Fruit fly (Drosophila melanogaster) whole organism, embryonic: ENCODE measurements around the gene Rh5.
A peak's percentile ranks its signal among the peaks of the same experiment; 100 is the strongest.

Experiments
- Abd-B ChIP-seq: fragments of 200-800 bp; sonication (Bioruptor generic); optimal IDR thresholded peaks from 2 replicates; lab custom pipeline; 2018; ENCODE audit warnings: missing biosample characterization, mild to moderate bottlenecking, missing genetic modification characterization, moderate library complexity
- C15 ChIP-seq: fragments of 200-800 bp; sonication (Bioruptor generic); IDR thresholded peaks from 3 replicates; pipeline ENCODE4 v1.3.6; 2022; ENCODE audit warnings: missing biosample characterization, missing genetic modification characterization
- CG10959 ChIP-seq: fragments of 200-800 bp; sonication (Bioruptor generic); IDR thresholded peaks from 2 replicates; pipeline ENCODE4 v1.3.6; 2022; ENCODE audit warnings: missing biosample characterization, missing genetic modification characterization
- CG11695 ChIP-seq: fragments of 200-800 bp; sonication (Bioruptor generic); IDR thresholded peaks from 3 replicates; pipeline ENCODE4 v1.3.6; 2022; ENCODE audit warnings: missing biosample characterization, missing genetic modification characterization
- CG11696 ChIP-seq: fragments of 200-800 bp; sonication (Bioruptor generic); IDR thresholded peaks from 2 replicates; pipeline ENCODE4 v1.3.6; 2022; ENCODE audit warnings: missing biosample characterization, missing genetic modification characterization
- CG12071 ChIP-seq: fragments of 200-800 bp; sonication (Bioruptor generic); optimal IDR thresholded peaks from 3 replicates; lab custom pipeline; 2018; ENCODE audit warnings: missing biosample characterization, mild to moderate bottlenecking, missing genetic modification characterization
- CG12391 ChIP-seq: fragments of 200-800 bp; sonication (Bioruptor generic); optimal IDR thresholded peaks from 3 replicates; lab custom pipeline; 2018; ENCODE audit warnings: missing biosample characterization, mild to moderate bottlenecking, missing genetic modification characterization, moderate library complexity
- CG14441 ChIP-seq: fragments of 200-800 bp; sonication (Bioruptor generic); IDR thresholded peaks from 2 replicates; pipeline ENCODE4 v1.3.6; 2022; ENCODE audit warnings: missing biosample characterization, missing genetic modification characterization
- CG14667 ChIP-seq: fragments of 200-800 bp; sonication (Bioruptor generic); IDR thresholded peaks from 2 replicates; pipeline ENCODE4 v1.3.6; 2022; ENCODE audit warnings: missing biosample characterization, missing genetic modification characterization
- CG1602 ChIP-seq: fragments of 200-800 bp; sonication (Bioruptor generic); optimal IDR thresholded peaks from 3 replicates; lab custom pipeline; 2016; ENCODE audit warnings: missing biosample characterization, missing genetic modification characterization
- CG16863 ChIP-seq: fragments of 200-800 bp; sonication (Bioruptor generic); optimal IDR thresholded peaks from 3 replicates; lab custom pipeline; 2016; ENCODE audit warnings: missing biosample characterization, missing genetic modification characterization
- CG17186 ChIP-seq: fragments of 200-800 bp; sonication (Bioruptor generic); optimal IDR thresholded peaks from 3 replicates; lab custom pipeline; 2017; ENCODE audit warnings: missing biosample characterization, missing genetic modification reagents, missing genetic modification characterization
- CG2202 ChIP-seq: fragments of 200-800 bp; sonication (Bioruptor generic); optimal IDR thresholded peaks from 2 replicates; lab custom pipeline; 2018; ENCODE audit warnings: missing biosample characterization, mild to moderate bottlenecking, missing genetic modification characterization
- CG2712 ChIP-seq: fragments of 200-800 bp; optimal IDR thresholded peaks from 3 replicates; lab custom pipeline; 2019; ENCODE audit warnings: missing biosample characterization, mild to moderate bottlenecking, missing genetic modification characterization, moderate library complexity
- CG2875 ChIP-seq: fragments of 200-800 bp; sonication (Bioruptor generic); optimal IDR thresholded peaks from 2 replicates; lab custom pipeline; 2017; ENCODE audit warnings: missing biosample characterization, mild to moderate bottlenecking, missing genetic modification characterization, missing genetic modification reagents
- CG30431 ChIP-seq: fragments of 200-800 bp; sonication (Bioruptor generic); optimal IDR thresholded peaks from 2 replicates; lab custom pipeline; 2017; ENCODE audit warnings: missing biosample characterization, missing genetic modification characterization
- CG31224 ChIP-seq: fragments of 200-800 bp; sonication (Bioruptor generic); IDR thresholded peaks from 2 replicates; pipeline ENCODE4 v1.3.6; 2022; ENCODE audit warnings: missing biosample characterization, missing genetic modification characterization
- CG3407 ChIP-seq: fragments of 200-800 bp; sonication (Bioruptor generic); optimal IDR thresholded peaks from 2 replicates; lab custom pipeline; 2018; ENCODE audit warnings: missing biosample characterization, mild to moderate bottlenecking, missing genetic modification characterization
- CG3838 ChIP-seq: fragments of 200-800 bp; sonication (Bioruptor generic); optimal IDR thresholded peaks from 3 replicates; lab custom pipeline; 2016; ENCODE audit warnings: missing biosample characterization, missing genetic modification characterization
- CG4730 ChIP-seq: fragments of 200-800 bp; sonication (Bioruptor generic); IDR thresholded peaks from 2 replicates; pipeline ENCODE4 v1.3.6; 2022; ENCODE audit warnings: missing biosample characterization, missing genetic modification characterization
- CG6813 ChIP-seq: fragments of 200-800 bp; sonication (Bioruptor generic); optimal IDR thresholded peaks from 2 replicates; lab custom pipeline; 2017; ENCODE audit warnings: missing biosample characterization, missing genetic modification characterization, mild to moderate bottlenecking, moderate library complexity, missing genetic modification reagents
- CG7556 ChIP-seq: fragments of 200-800 bp; sonication (Bioruptor generic); optimal IDR thresholded peaks from 2 replicates; lab custom pipeline; 2017; ENCODE audit warnings: missing biosample characterization, mild to moderate bottlenecking, missing genetic modification characterization
- CG7786 ChIP-seq: fragments of 200-800 bp; sonication (Bioruptor generic); optimal IDR thresholded peaks from 2 replicates; lab custom pipeline; 2016; ENCODE audit warnings: missing biosample characterization, missing genetic modification characterization
- CoRest ChIP-seq: fragments of 200-800 bp; sonication (Bioruptor generic); optimal IDR thresholded peaks from 3 replicates; lab custom pipeline; 2018; ENCODE audit warnings: missing biosample characterization, mild to moderate bottlenecking, missing genetic modification characterization, moderate library complexity
- Deaf1 ChIP-seq: fragments of 200-800 bp; optimal IDR thresholded peaks from 3 replicates; lab custom pipeline; 2019; ENCODE audit warnings: missing biosample characterization, mild to moderate bottlenecking, missing genetic modification characterization, moderate library complexity
- Dfd ChIP-seq, 2 experiments: fragments of >200 bp; optimal IDR thresholded peaks; 2 replicates each; lab custom pipeline; 2017; ENCODE audit warnings: missing biosample characterization in 2 of 2, missing genetic modification characterization in 2 of 2
- Dip2 ChIP-seq: fragments of 200-800 bp; sonication (Bioruptor generic); IDR thresholded peaks from 2 replicates; pipeline ENCODE4 v1.3.6; 2022; ENCODE audit warnings: missing biosample characterization, missing genetic modification characterization
- HmgD ChIP-seq: fragments of 200-800 bp; sonication (Bioruptor generic); optimal IDR thresholded peaks from 3 replicates; lab custom pipeline; 2016; ENCODE audit warnings: missing biosample characterization, missing genetic modification characterization
- Lhr ChIP-seq: fragments of 200-800 bp; sonication (Bioruptor generic); optimal IDR thresholded peaks from 3 replicates; lab custom pipeline; 2017; ENCODE audit warnings: mild to moderate bottlenecking, missing biosample characterization, missing genetic modification reagents, missing genetic modification characterization
- Max ChIP-seq: fragments of 200-800 bp; sonication (Bioruptor generic); optimal IDR thresholded peaks from 2 replicates; lab custom pipeline; 2016; ENCODE audit warnings: missing biosample characterization, mild to moderate bottlenecking, missing genetic modification characterization
- Mes4 ChIP-seq: fragments of 200-800 bp; sonication (Bioruptor generic); optimal IDR thresholded peaks from 2 replicates; lab custom pipeline; 2016; ENCODE audit warnings: missing biosample characterization, missing genetic modification characterization
- NC2α ChIP-seq: fragments of 200-800 bp; sonication (Bioruptor generic); optimal IDR thresholded peaks from 2 replicates; lab custom pipeline; 2016; ENCODE audit warnings: missing biosample characterization, missing genetic modification characterization
- Taf1 ChIP-seq: fragments of 200-800 bp; sonication (Bioruptor generic); IDR thresholded peaks from 2 replicates; pipeline ENCODE4 v1.3.6; 2022; ENCODE audit warnings: missing biosample characterization, missing genetic modification characterization
- az2 ChIP-seq: fragments of 200-800 bp; sonication (Bioruptor generic); optimal IDR thresholded peaks from 3 replicates; lab custom pipeline; 2016; ENCODE audit warnings: missing biosample characterization, missing genetic modification characterization
- cg ChIP-seq: fragments of 200-800 bp; sonication (Bioruptor generic); optimal IDR thresholded peaks from 3 replicates; lab custom pipeline; 2019; ENCODE audit warnings: missing biosample characterization, mild to moderate bottlenecking, missing genetic modification characterization, moderate library complexity
- da ChIP-seq: fragments of 200-800 bp; sonication (Bioruptor generic); optimal IDR thresholded peaks from 2 replicates; lab custom pipeline; 2016; ENCODE audit warnings: missing biosample characterization, missing genetic modification characterization
- dm ChIP-seq: fragments of 200-800 bp; sonication (Bioruptor generic); optimal IDR thresholded peaks from 3 replicates; lab custom pipeline; 2016; ENCODE audit warnings: missing biosample characterization, missing genetic modification characterization
- esg ChIP-seq: fragments of 200-800 bp; sonication (Bioruptor generic); conservative IDR thresholded peaks from 2 replicates; pipeline ENCODE4 v1.3.6; 2022; ENCODE audit warnings: missing biosample characterization, missing genetic modification characterization
- ind ChIP-seq: fragments of 200-800 bp; sonication (Bioruptor generic); optimal IDR thresholded peaks from 3 replicates; lab custom pipeline; 2016; ENCODE audit warnings: missing biosample characterization, missing genetic modification characterization
- mam ChIP-seq: fragments of 200-800 bp; sonication (Bioruptor generic); optimal IDR thresholded peaks from 3 replicates; lab custom pipeline; 2016; ENCODE audit warnings: missing biosample characterization, missing genetic modification characterization
- pfk ChIP-seq: fragments of 200-800 bp; sonication (Bioruptor generic); optimal IDR thresholded peaks from 2 replicates; lab custom pipeline; 2018; ENCODE audit warnings: missing biosample characterization, mild to moderate bottlenecking, missing genetic modification characterization, moderate library complexity
- pho ChIP-seq: fragments of 200-800 bp; sonication (Bioruptor generic); optimal IDR thresholded peaks from 2 replicates; lab custom pipeline; 2016; ENCODE audit warnings: missing biosample characterization, missing genetic modification characterization
- repo ChIP-seq: fragments of 200-800 bp; sonication (Bioruptor generic); optimal IDR thresholded peaks from 2 replicates; lab custom pipeline; 2016; ENCODE audit warnings: missing biosample characterization, missing genetic modification characterization
- salm ChIP-seq: fragments of 200-800 bp; sonication (Bioruptor generic); optimal IDR thresholded peaks from 2 replicates; lab custom pipeline; 2018; ENCODE audit warnings: missing biosample characterization, mild to moderate bottlenecking, missing genetic modification characterization
- slbo ChIP-seq: fragments of 200-800 bp; sonication (Bioruptor generic); IDR thresholded peaks from 2 replicates; pipeline ENCODE4 v1.3.6; 2022; ENCODE audit warnings: missing biosample characterization, missing genetic modification characterization
- tll ChIP-seq, 2 experiments: fragments of 200-800 bp in 1 of 2; fragments of >200 bp in 1 of 2; sonication (Bioruptor generic) in 1 of 2; optimal IDR thresholded peaks; 2 replicates each; lab custom pipeline; 2017 to 2019; ENCODE audit warnings: missing biosample characterization in 2 of 2, missing genetic modification characterization in 2 of 2, mild to moderate bottlenecking in 1 of 2, moderate library complexity in 1 of 2
- tx ChIP-seq: fragments of 200-800 bp; sonication (Bioruptor generic); optimal IDR thresholded peaks from 2 replicates; lab custom pipeline; 2016; ENCODE audit warnings: missing biosample characterization, missing genetic modification characterization
- vfl ChIP-seq: fragments of 200-800 bp; sonication (Bioruptor generic); optimal IDR thresholded peaks from 2 replicates; lab custom pipeline; 2016; ENCODE audit warnings: missing biosample characterization, missing genetic modification characterization
- zfh1 ChIP-seq: fragments of 200-800 bp; sonication (Bioruptor generic); IDR thresholded peaks from 3 replicates; pipeline ENCODE4 v1.3.6; 2022; ENCODE audit warnings: missing biosample characterization, missing genetic modification characterization

Gene Rh5

DNA sequence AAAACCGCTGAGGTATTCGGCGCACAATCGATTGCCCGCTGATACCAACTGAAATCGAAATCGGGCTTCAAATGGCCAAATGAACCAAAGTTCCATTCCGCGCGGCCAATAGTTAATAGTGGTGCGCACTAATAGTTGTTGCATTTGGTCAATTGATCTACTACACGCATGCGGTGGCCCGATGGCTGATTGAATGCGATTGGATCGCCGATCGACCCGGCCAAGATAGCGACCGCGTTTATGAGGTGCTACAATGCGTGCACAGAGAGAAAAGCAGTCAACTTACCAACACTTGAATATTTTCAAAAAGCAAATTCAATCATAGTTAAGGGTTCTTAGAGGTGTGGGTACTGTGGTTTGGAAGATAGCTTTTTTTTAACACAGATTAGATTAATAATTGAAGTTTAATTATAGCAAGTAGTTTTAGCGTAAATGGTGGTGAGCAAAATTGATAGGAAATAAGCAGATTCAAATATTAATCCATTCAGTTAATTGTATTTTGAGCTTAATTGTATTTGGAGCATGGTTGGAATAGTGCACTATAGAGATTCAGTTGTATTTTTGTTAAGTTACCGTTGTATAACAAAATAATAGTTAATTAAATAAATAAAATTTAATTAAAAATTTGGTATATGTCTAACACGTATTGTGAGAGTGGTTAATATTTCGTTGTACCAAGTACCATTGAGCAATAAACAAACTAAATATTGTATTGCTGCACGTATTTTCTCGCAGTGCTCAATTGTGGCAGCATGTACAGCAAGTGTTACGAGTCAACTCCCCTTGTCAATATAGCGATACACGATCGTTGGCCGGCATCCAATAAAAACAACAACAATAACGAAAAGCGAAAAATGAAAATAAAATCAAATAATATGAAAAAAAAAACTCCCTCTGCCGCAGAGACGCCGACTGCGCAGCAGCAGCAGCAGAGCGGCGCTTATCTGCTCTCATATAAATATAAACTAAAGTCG, 18.8 kb downstream of the Rh5 start (continued):
- peak; percentile 8 for TF ChIP-seq Lhr (GFP tag; lab: Kevin White, UChicago)
- TF ChIP-seq CG12071 (GFP tag; lab: Kevin White, UChicago), result no peak
- TF ChIP-seq Taf1 (GFP tag; lab: Robert Waterston, UW), result peak; percentile 29; the same call in 1 of the 2 replicates
- peak; percentile 54; the same call in 1 of the 3 replicates for TF ChIP-seq zfh1 (GFP tag; lab: Robert Waterston, UW)
- peak; percentile 88 for TF ChIP-seq CG7556 (GFP tag; lab: Kevin White, UChicago)
- peak; percentile 26 for TF ChIP-seq CG14667 (GFP tag; lab: Robert Waterston, UW)
- TF ChIP-seq Mes4 (GFP tag; lab: Kevin White, UChicago), result peak; percentile 29
- TF ChIP-seq dm, result peak; percentile 35
- peak; percentile 53 for TF ChIP-seq CG2712 (tag; lab: Kevin White, UChicago)
- TF ChIP-seq pho, result peak; percentile 35
- peak; percentile 38 for TF ChIP-seq ind (GFP tag; lab: Kevin White, UChicago)
- 0 out of 3 replicates have a peak, but pooled peaks have one; percentile 23 for TF ChIP-seq C15 (GFP tag; lab: Robert Waterston, UW)
- peak; percentile 12 for TF ChIP-seq da (GFP tag; lab: Kevin White, UChicago)
- TF ChIP-seq CG10959 (GFP tag; lab: Robert Waterston, UW), result no peak
- TF ChIP-seq CG6813 (GFP tag; lab: Kevin White, UChicago), result peak; percentile 28
- TF ChIP-seq Max, result peak; percentile 54
- no peak for TF ChIP-seq CG3838 (GFP tag; lab: Kevin White, UChicago)
- TF ChIP-seq slbo, result peak; percentile 63
- TF ChIP-seq CG1602 (GFP tag; lab: Kevin White, UChicago), result peak; percentile 68
- peak; percentile 69 for TF ChIP-seq CG12391 (tag; lab: Kevin White, UChicago)
- no peak for TF ChIP-seq tll (GFP tag; optimal IDR thresholded peaks at IDR 0.05; lab: Kevin White, UChicago)
- no peak for TF ChIP-seq Dfd (GFP tag; optimal IDR thresholded peaks at IDR 0.05; lab: Kevin White, UChicago)
- TF ChIP-seq mam (GFP tag; lab: Kevin White, UChicago), result no peak
- no peak for TF ChIP-seq vfl (GFP tag; lab: Kevin White, UChicago)
- peak; percentile 42 for TF ChIP-seq CG3407
- TF ChIP-seq CoRest (tag; lab: Kevin White, UChicago), result peak; percentile 81
- TF ChIP-seq CG14441 (GFP tag; lab: Robert Waterston, UW), result peak; percentile 62
- peak; percentile 29 for TF ChIP-seq Abd-B (GFP tag; lab: Kevin White, UChicago)
- no peak for TF ChIP-seq pfk (GFP tag; lab: Kevin White, UChicago)
- no peak for TF ChIP-seq CG17186
- TF ChIP-seq CG2875 (GFP tag; lab: Kevin White, UChicago), result no peak
- peak; percentile 32 for TF ChIP-seq CG7786 (GFP tag; lab: Kevin White, UChicago)
- no peak for TF ChIP-seq salm
- no peak for TF ChIP-seq CG2202 (tag; lab: Kevin White, UChicago)
- no peak for TF ChIP-seq cg
- no peak for TF ChIP-seq HmgD (GFP tag; lab: Kevin White, UChicago)
- TF ChIP-seq NC2α (GFP tag; lab: Kevin White, UChicago), result peak; percentile 22
- peak; percentile 43; the same call in 1 of the 3 replicates for TF ChIP-seq CG11695
- TF ChIP-seq CG4730, result peak; percentile 51
- TF ChIP-seq Deaf1, result peak; percentile 8
- TF ChIP-seq Dip2 (GFP tag; lab: Robert Waterston, UW), result no peak
- TF ChIP-seq repo, result no peak
- peak; percentile 60 for TF ChIP-seq CG30431 (GFP tag; lab: Kevin White, UChicago)
- TF ChIP-seq CG16863, result peak; percentile 15
- TF ChIP-seq az2, result peak; percentile 32
- TF ChIP-seq esg (GFP tag; lab: Robert Waterston, UW), result no peak; the same call in 1 of the 2 replicates
- TF ChIP-seq CG31224 (GFP tag; lab: Robert Waterston, UW), result peak; percentile 41; the same call in 1 of the 2 replicates
- peak; percentile 13; the same call in 1 of the 2 replicates for TF ChIP-seq CG11696
- peak; percentile 11 for TF ChIP-seq tx (GFP tag; lab: Kevin White, UChicago)
